Fruit fly (Drosophila melanogaster) whole organism, embryonic: ENCODE measurements around the gene Oseg1.

Experiments
- BEAF-32 ChIP-seq: fragments of 200-800 bp; sonication (Bioruptor generic); optimal IDR thresholded peaks from 3 replicates; lab custom pipeline; 2017; ENCODE audit warnings: missing biosample characterization, missing genetic modification characterization, mild to moderate bottlenecking, moderate library complexity, missing genetic modification reagents
- CG10366 ChIP-seq: fragments of 200-800 bp; sonication (Bioruptor generic); IDR thresholded peaks from 2 replicates; pipeline ENCODE4 v1.3.6; 2022; ENCODE audit warnings: missing biosample characterization, missing genetic modification characterization
- CG11093 ChIP-seq: fragments of 200-800 bp; sonication (Bioruptor generic); IDR thresholded peaks from 3 replicates; pipeline ENCODE4 v1.3.6; 2022; ENCODE audit warnings: missing biosample characterization, missing genetic modification characterization
- CG12659 ChIP-seq: fragments of 200-800 bp; sonication (Bioruptor generic); optimal IDR thresholded peaks from 3 replicates; lab custom pipeline; 2017; ENCODE audit warnings: mild to moderate bottlenecking, missing biosample characterization, missing genetic modification reagents, missing genetic modification characterization
- CG15514 ChIP-seq: fragments of 200-800 bp; sonication (Bioruptor generic); optimal IDR thresholded peaks from 3 replicates; lab custom pipeline; 2017; ENCODE audit warnings: missing biosample characterization, missing genetic modification characterization, mild to moderate bottlenecking, moderate library complexity, missing genetic modification reagents
- CG15601 ChIP-seq: fragments of 200-800 bp; sonication (Bioruptor generic); optimal IDR thresholded peaks from 3 replicates; lab custom pipeline; 2019; ENCODE audit warnings: missing biosample characterization, mild to moderate bottlenecking, missing genetic modification characterization, moderate library complexity
- CG17568 ChIP-seq: fragments of 200-800 bp; sonication (Bioruptor generic); optimal IDR thresholded peaks from 2 replicates; lab custom pipeline; 2018; ENCODE audit warnings: missing biosample characterization, mild to moderate bottlenecking, missing genetic modification characterization, moderate library complexity
- CG1832 ChIP-seq: fragments of 200-800 bp; sonication (Bioruptor generic); optimal IDR thresholded peaks from 2 replicates; lab custom pipeline; 2017; ENCODE audit warnings: missing biosample characterization, mild to moderate bottlenecking, missing genetic modification characterization, inconsistent platforms
- CG2116 ChIP-seq: fragments of 200-800 bp; sonication (Bioruptor generic); optimal IDR thresholded peaks from 3 replicates; lab custom pipeline; 2018; ENCODE audit warnings: missing biosample characterization, mild to moderate bottlenecking, missing genetic modification characterization
- CG2199 ChIP-seq: fragments of 200-800 bp; sonication (Bioruptor generic); IDR thresholded peaks from 3 replicates; pipeline ENCODE4 v1.3.6; 2022; ENCODE audit warnings: missing biosample characterization, missing genetic modification characterization
- CG31365 ChIP-seq: fragments of 200-800 bp; sonication (Bioruptor generic); optimal IDR thresholded peaks from 2 replicates; lab custom pipeline; 2018; ENCODE audit warnings: missing biosample characterization, mild to moderate bottlenecking, missing genetic modification characterization
- CG32532 ChIP-seq: fragments of 200-800 bp; sonication (Bioruptor generic); IDR thresholded peaks from 2 replicates; pipeline ENCODE4 v1.3.6; 2022; ENCODE audit warnings: missing biosample characterization, missing genetic modification characterization
- CG3281 ChIP-seq: fragments of 200-800 bp; sonication (Bioruptor generic); optimal IDR thresholded peaks from 3 replicates; lab custom pipeline; 2017; ENCODE audit warnings: missing biosample characterization, mild to moderate bottlenecking, missing genetic modification characterization
- CG34224 ChIP-seq: fragments of 200-800 bp; sonication (Bioruptor generic); IDR thresholded peaks from 3 replicates; pipeline ENCODE4 v1.3.6; 2022; ENCODE audit warnings: missing biosample characterization, missing genetic modification characterization; ENCODE audit not compliant: partially characterized antibody
- CG34376 ChIP-seq: fragments of 200-800 bp; sonication (Bioruptor generic); optimal IDR thresholded peaks from 2 replicates; lab custom pipeline; 2018; ENCODE audit warnings: missing biosample characterization, mild to moderate bottlenecking, missing genetic modification characterization
- CG4360 ChIP-seq: fragments of 200-800 bp; sonication (Bioruptor generic); IDR thresholded peaks from 2 replicates; pipeline ENCODE4 v1.3.6; 2022; ENCODE audit warnings: missing biosample characterization, missing genetic modification characterization
- CG4404 ChIP-seq: fragments of 200-800 bp; sonication (Bioruptor generic); IDR thresholded peaks from 2 replicates; pipeline ENCODE4 v1.3.6; 2022; ENCODE audit warnings: missing biosample characterization, missing genetic modification characterization
- CG4424 ChIP-seq: fragments of 200-800 bp; sonication (Bioruptor generic); optimal IDR thresholded peaks from 3 replicates; lab custom pipeline; 2016; ENCODE audit warnings: missing biosample characterization, missing genetic modification characterization
- CG4820 ChIP-seq: fragments of 200-800 bp; sonication (Bioruptor generic); optimal IDR thresholded peaks from 3 replicates; lab custom pipeline; 2016; ENCODE audit warnings: missing biosample characterization, missing genetic modification characterization
- CG6254 ChIP-seq: fragments of 200-800 bp; sonication (Bioruptor generic); optimal IDR thresholded peaks from 3 replicates; lab custom pipeline; 2017; ENCODE audit warnings: mild to moderate bottlenecking, missing biosample characterization, missing genetic modification reagents, missing genetic modification characterization
- CG7745 ChIP-seq: fragments of 200-800 bp; sonication (Bioruptor generic); optimal IDR thresholded peaks from 2 replicates; lab custom pipeline; 2018; ENCODE audit warnings: missing biosample characterization, mild to moderate bottlenecking, missing genetic modification characterization, moderate library complexity
- CG9437 ChIP-seq: fragments of 200-800 bp; sonication (Bioruptor generic); optimal IDR thresholded peaks from 2 replicates; lab custom pipeline; 2018; ENCODE audit warnings: missing biosample characterization, mild to moderate bottlenecking, missing genetic modification characterization
- CG9797 ChIP-seq: fragments of 200-800 bp; sonication (Bioruptor generic); optimal IDR thresholded peaks from 3 replicates; lab custom pipeline; 2018; ENCODE audit warnings: missing biosample characterization, mild to moderate bottlenecking, missing genetic modification characterization
- Camta ChIP-seq: fragments of 200-800 bp; sonication (Bioruptor generic); optimal IDR thresholded peaks from 2 replicates; lab custom pipeline; 2016; ENCODE audit warnings: missing biosample characterization, missing genetic modification characterization
- Deaf1 ChIP-seq: fragments of 200-800 bp; optimal IDR thresholded peaks from 3 replicates; lab custom pipeline; 2019; ENCODE audit warnings: missing biosample characterization, mild to moderate bottlenecking, missing genetic modification characterization, moderate library complexity
- Dip2 ChIP-seq: fragments of 200-800 bp; sonication (Bioruptor generic); IDR thresholded peaks from 2 replicates; pipeline ENCODE4 v1.3.6; 2022; ENCODE audit warnings: missing biosample characterization, missing genetic modification characterization
- Dll ChIP-seq: fragments of 200-800 bp; sonication (Bioruptor generic); IDR thresholded peaks from 4 replicates; pipeline ENCODE4 v1.3.6; 2022; ENCODE audit warnings: missing biosample characterization, missing genetic modification characterization; ENCODE audit not compliant: partially characterized antibody
- Ets97D ChIP-seq: fragments of 200-800 bp; sonication (Bioruptor generic); optimal IDR thresholded peaks from 3 replicates; lab custom pipeline; 2016; ENCODE audit warnings: missing biosample characterization, missing genetic modification characterization
- H15 ChIP-seq: fragments of 200-800 bp; sonication (Bioruptor generic); IDR thresholded peaks from 3 replicates; pipeline ENCODE4 v1.3.6; 2022; ENCODE audit warnings: missing biosample characterization, missing genetic modification characterization
- Hsf ChIP-seq: fragments of 200-800 bp; sonication (Bioruptor generic); optimal IDR thresholded peaks from 3 replicates; lab custom pipeline; 2016; ENCODE audit warnings: missing biosample characterization, missing genetic modification characterization
- Med ChIP-seq: fragments of 200-800 bp; sonication (Bioruptor generic); peaks from one replicate; lab custom pipeline; 2016; ENCODE audit warnings: missing biosample characterization, missing genetic modification characterization, mild to moderate bottlenecking, inconsistent platforms, moderate library complexity
- Scr ChIP-seq: fragments of 200-800 bp; sonication (Bioruptor generic); IDR thresholded peaks from 2 replicates; pipeline ENCODE4 v1.3.6; 2022; ENCODE audit warnings: missing biosample characterization, missing genetic modification characterization; ENCODE audit not compliant: partially characterized antibody
- Usf ChIP-seq: fragments of 200-800 bp; sonication (Bioruptor generic); optimal IDR thresholded peaks from 2 replicates; lab custom pipeline; 2017; ENCODE audit warnings: missing genotype, missing biosample characterization, missing genetic modification characterization
- cas ChIP-seq: fragments of 200-800 bp; sonication (Bioruptor generic); IDR thresholded peaks from 2 replicates; pipeline ENCODE4 v1.3.6; 2022; ENCODE audit warnings: missing biosample characterization, missing genetic modification characterization
- chinmo ChIP-seq: fragments of 200-800 bp; sonication (Bioruptor generic); IDR thresholded peaks from 4 replicates; pipeline ENCODE4 v1.3.6; 2022; ENCODE audit warnings: missing biosample characterization, missing genetic modification characterization; ENCODE audit not compliant: partially characterized antibody
- crol ChIP-seq: fragments of 200-800 bp; sonication (Bioruptor generic); IDR thresholded peaks from 2 replicates; pipeline ENCODE4 v1.3.6; 2022; ENCODE audit warnings: missing biosample characterization, missing genetic modification characterization
- grn ChIP-seq: fragments of 200-800 bp; sonication (Bioruptor generic); optimal IDR thresholded peaks from 3 replicates; lab custom pipeline; 2017; ENCODE audit warnings: missing biosample characterization, missing genetic modification characterization
- jing ChIP-seq: fragments of 200-800 bp; sonication (Bioruptor generic); optimal IDR thresholded peaks from 2 replicates; lab custom pipeline; 2018; ENCODE audit warnings: missing biosample characterization, mild to moderate bottlenecking, missing genetic modification characterization
- kah ChIP-seq: fragments of 200-800 bp; sonication (Bioruptor generic); optimal IDR thresholded peaks from 2 replicates; lab custom pipeline; 2018; ENCODE audit warnings: missing biosample characterization, mild to moderate bottlenecking, missing genetic modification characterization
- lbe ChIP-seq: fragments of 200-800 bp; sonication (Bioruptor generic); optimal IDR thresholded peaks from 2 replicates; lab custom pipeline; 2016; ENCODE audit warnings: missing biosample characterization, mild to moderate bottlenecking, missing genetic modification characterization
- mam ChIP-seq: fragments of 200-800 bp; sonication (Bioruptor generic); optimal IDR thresholded peaks from 3 replicates; lab custom pipeline; 2016; ENCODE audit warnings: missing biosample characterization, missing genetic modification characterization
- pnt ChIP-seq: fragments of 200-800 bp; sonication (Bioruptor generic); optimal IDR thresholded peaks from 3 replicates; lab custom pipeline; 2016; ENCODE audit warnings: missing biosample characterization, missing genetic modification characterization
- prd ChIP-seq, 3 experiments: fragments of >200 bp in 2 of 3; fragments of 200-800 bp in 1 of 3; sonication (Bioruptor generic) in 1 of 3; optimal IDR thresholded peaks in 2 of 3; IDR thresholded peaks in 1 of 3; 2 replicates in 2 of 3; 3 replicates in 1 of 3; pipeline versions ENCODE4 v1.3.6 to Lab custom; 2017 to 2022; ENCODE audit warnings: missing biosample characterization in 1 of 3, missing genetic modification characterization in 1 of 3
- schlank ChIP-seq: fragments of 200-800 bp; sonication (Bioruptor generic); optimal IDR thresholded peaks from 2 replicates; lab custom pipeline; 2018; ENCODE audit warnings: missing biosample characterization, mild to moderate bottlenecking, missing genetic modification characterization
- sd ChIP-seq: fragments of 200-800 bp; sonication (Bioruptor generic); optimal IDR thresholded peaks from 3 replicates; lab custom pipeline; 2018; ENCODE audit warnings: missing biosample characterization, mild to moderate bottlenecking, missing genetic modification characterization, moderate library complexity
- sqz ChIP-seq: fragments of 200-800 bp; sonication (Bioruptor generic); optimal IDR thresholded peaks from 3 replicates; lab custom pipeline; 2018; ENCODE audit warnings: missing biosample characterization, mild to moderate bottlenecking, missing genetic modification characterization
- twi ChIP-seq: fragments of 200-800 bp; optimal IDR thresholded peaks from 2 replicates; lab custom pipeline; 2019; ENCODE audit warnings: missing biosample characterization, mild to moderate bottlenecking, missing genetic modification characterization, moderate library complexity
- vvl ChIP-seq: fragments of 200-800 bp; sonication (Bioruptor generic); IDR thresholded peaks from 2 replicates; pipeline ENCODE4 v1.3.6; 2022; ENCODE audit warnings: missing biosample characterization, missing genetic modification characterization

Oseg1 gene

DNA sequence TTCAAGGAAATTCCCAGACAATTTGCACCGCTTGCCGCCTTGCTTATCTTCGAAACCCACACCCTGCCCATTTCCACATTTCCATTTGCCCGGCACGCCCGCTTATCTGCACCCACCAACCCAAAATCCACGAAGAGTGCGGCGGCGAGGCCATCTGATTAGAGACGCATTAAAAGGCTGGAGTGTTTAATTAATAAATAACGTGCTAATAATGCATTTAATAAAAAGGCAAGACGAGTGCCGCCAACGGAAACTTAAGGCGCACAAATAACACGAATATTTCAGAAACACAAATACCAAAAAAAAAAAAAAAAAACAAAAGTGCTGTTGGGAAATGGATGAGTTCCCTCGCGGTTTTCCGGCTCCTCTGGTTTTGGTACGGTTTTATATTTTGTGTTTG is 40.4 kb upstream of the Oseg1 start (continued):
- TF ChIP-seq grn (peak; percentile 51), BEAF-32 (GFP tag; lab: Kevin White, UChicago) (no peak)

DNA sequence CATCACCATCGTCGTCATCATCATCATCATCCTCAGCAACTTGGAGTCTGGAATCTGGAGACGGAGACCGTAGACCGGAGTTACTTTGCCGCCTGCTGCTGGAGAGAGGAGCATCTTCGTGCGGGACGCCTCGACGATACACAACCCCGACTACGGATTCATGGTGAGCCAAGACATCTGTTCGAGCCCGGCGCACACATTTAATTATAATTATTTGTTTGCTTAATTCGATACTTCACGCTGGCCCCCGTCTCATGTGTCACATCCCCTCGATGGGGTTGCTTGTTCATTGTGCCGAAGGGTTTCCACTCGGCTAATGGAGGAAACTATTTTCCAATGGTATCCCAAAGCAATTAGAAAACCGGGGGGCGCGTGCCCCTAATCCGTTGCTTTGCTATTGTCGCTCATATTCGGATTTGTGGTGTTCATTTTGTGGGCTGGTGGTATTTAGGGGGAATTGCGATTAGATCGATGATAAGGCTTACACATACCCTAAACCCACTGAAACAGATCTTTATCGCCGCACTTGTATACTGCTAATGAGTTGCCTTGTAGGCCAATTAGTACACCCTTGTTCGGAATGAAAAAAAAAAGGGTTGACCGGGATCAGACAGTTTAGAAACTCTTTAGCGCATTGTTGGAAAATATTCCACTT is 39.5 kb upstream of the Oseg1 start:
- no peak for TF ChIP-seq CG15601 (tag; lab: Kevin White, UChicago)
- no peak for TF ChIP-seq CG6254 (GFP tag; lab: Kevin White, UChicago)
- TF ChIP-seq vvl: no peak
- TF ChIP-seq kah (GFP tag; lab: Kevin White, UChicago): no peak
- TF ChIP-seq CG9797 (GFP tag; lab: Kevin White, UChicago): no peak
- TF ChIP-seq CG4820 (GFP tag; lab: Kevin White, UChicago): no peak
- TF ChIP-seq H15: no peak
- no peak for TF ChIP-seq schlank (tag; lab: Kevin White, UChicago)
- no peak for TF ChIP-seq jing (GFP tag; lab: Kevin White, UChicago)
- no peak for TF ChIP-seq CG34376 (GFP tag; lab: Kevin White, UChicago)
- no peak for TF ChIP-seq CG1832 (GFP tag; lab: Kevin White, UChicago)
- no peak for TF ChIP-seq CG3281
- TF ChIP-seq CG15514: no peak
- TF ChIP-seq cas: no peak
- no peak for TF ChIP-seq lbe (GFP tag; lab: Kevin White, UChicago)
- no peak for TF ChIP-seq prd (optimal IDR thresholded peaks at IDR 0.05; lab: Kevin White, UChicago)
- TF ChIP-seq prd (GFP tag; IDR thresholded peaks at IDR 0.05; lab: Robert Waterston, UW): no peak
- no peak for TF ChIP-seq CG31365 (tag; lab: Kevin White, UChicago)
- no peak; the same call in 1 of the 2 replicates for TF ChIP-seq crol (GFP tag; lab: Robert Waterston, UW)
- no peak for TF ChIP-seq CG9437
- TF ChIP-seq Dll (GFP tag; lab: Robert Waterston, UW): no peak
- no peak for TF ChIP-seq CG10366 (GFP tag; lab: Robert Waterston, UW)
- TF ChIP-seq Scr (GFP tag; lab: Robert Waterston, UW): no peak
- TF ChIP-seq CG11093 (GFP tag; lab: Robert Waterston, UW): no peak
- 0 out of 3 replicates have a peak, but pooled peaks have one; percentile 47 for TF ChIP-seq CG2199 (GFP tag; lab: Robert Waterston, UW)
- peak; percentile 4 for TF ChIP-seq Deaf1 (tag; lab: Kevin White, UChicago)
- no peak for TF ChIP-seq Usf (GFP tag; lab: Kevin White, UChicago)
- TF ChIP-seq CG7745 (tag; lab: Kevin White, UChicago): peak; percentile 71
- peak; percentile 38 for TF ChIP-seq twi (tag; lab: Kevin White, UChicago)
- TF ChIP-seq pnt (GFP tag; lab: Kevin White, UChicago): no peak
- TF ChIP-seq mam: no peak
- TF ChIP-seq chinmo: peak; percentile 14; the same call in 1 of the 4 replicates
- no peak for TF ChIP-seq Camta (GFP tag; lab: Kevin White, UChicago)
- no peak for TF ChIP-seq CG4404 (GFP tag; lab: Robert Waterston, UW)
- TF ChIP-seq CG4424 (GFP tag; lab: Kevin White, UChicago): no peak
- no peak for TF ChIP-seq CG2116 (GFP tag; lab: Kevin White, UChicago)
- TF ChIP-seq Ets97D (GFP tag; lab: Kevin White, UChicago): no peak
- TF ChIP-seq CG34224: no peak
- TF ChIP-seq Med (GFP tag; lab: Kevin White, UChicago): peak; percentile 17
- TF ChIP-seq Dip2 (GFP tag; lab: Robert Waterston, UW): no peak
- no peak for TF ChIP-seq Hsf (GFP tag; lab: Kevin White, UChicago)
- TF ChIP-seq CG32532: no peak
- TF ChIP-seq CG12659 (GFP tag; lab: Kevin White, UChicago): no peak
- TF ChIP-seq CG4360: peak; percentile 4; the same call in 1 of the 2 replicates
- TF ChIP-seq sd (tag; lab: Kevin White, UChicago): peak; percentile 63
- TF ChIP-seq CG17568 (GFP tag; lab: Kevin White, UChicago): no peak
- TF ChIP-seq sqz (GFP tag; lab: Kevin White, UChicago): no peak
